Fruit fly (Drosophila melanogaster): ENCODE measurements around the gene CG8852.

The CG8852 gene

dm6 chr2L:3478034-3478880, 46.7 kb upstream of the CG8852 start, which contains the start of gene Thor (continued):
- TF ChIP-seq Dp (GFP tag; optimal IDR thresholded peaks at IDR 0.05) (no peak), CG34422 (GFP tag; IDR thresholded peaks at IDR 0.05) (peak; percentile 84; the same call in 1 of the 3 replicates), CG12769 (tag; optimal IDR thresholded peaks at IDR 0.05) (peak; percentile 82), Hey (tag; optimal IDR thresholded peaks at IDR 0.05) (peak; percentile 75), gcm2 (GFP tag; optimal IDR thresholded peaks at IDR 0.05) (peak; percentile 71), p53 (GFP tag; optimal IDR thresholded peaks at IDR 0.05) (peak; percentile 57), CG17359 (tag; optimal IDR thresholded peaks at IDR 0.05) (peak; percentile 69), lov (optimal IDR thresholded peaks at IDR 0.05) (no peak), lov (GFP tag; IDR thresholded peaks at IDR 0.05) (peak; percentile 90), CG9932 (GFP tag; IDR thresholded peaks at IDR 0.05) (peak; percentile 71), Hr39 (optimal IDR thresholded peaks at IDR 0.05) (no peak), CG6791 (GFP tag; IDR thresholded peaks at IDR 0.05; ENCODE audit: partially characterized antibody) (peak; percentile 70; the same call in 2 of the 3 replicates), CG11504 (tag; optimal IDR thresholded peaks at IDR 0.05) (peak; percentile 42), Ada2b (GFP tag; IDR thresholded peaks at IDR 0.05) (peak; percentile 44), pfk (GFP tag; optimal IDR thresholded peaks at IDR 0.05) (peak; percentile 29), corto (GFP tag; optimal IDR thresholded peaks at IDR 0.05) (no peak), sug (tag; optimal IDR thresholded peaks at IDR 0.05) (peak; percentile 77), CG8924 (tag; optimal IDR thresholded peaks at IDR 0.05) (peak; percentile 74), Hmr (GFP tag; optimal IDR thresholded peaks at IDR 0.05) (peak; percentile 87), CG7987 (GFP tag; optimal IDR thresholded peaks at IDR 0.05) (peak; percentile 80), pita (GFP tag; optimal IDR thresholded peaks at IDR 0.05) (no peak), croc (GFP tag; conservative IDR thresholded peaks at IDR 0.05) (no peak), sens (GFP tag) (peak; percentile 90), CG6854 (GFP tag; optimal IDR thresholded peaks at IDR 0.05) (peak; percentile 78), CG14014 (GFP tag; IDR thresholded peaks at IDR 0.05) (peak; percentile 64; the same call in 1 of the 2 replicates), pnt (GFP tag; optimal IDR thresholded peaks at IDR 0.05) (peak; percentile 26), CG1603 (tag; optimal IDR thresholded peaks at IDR 0.05) (peak; percentile 40), CG14710 (tag; optimal IDR thresholded peaks at IDR 0.05) (peak; percentile 25), bab2 (GFP tag; optimal IDR thresholded peaks at IDR 0.05) (peak; percentile 11), Opbp (GFP tag; IDR thresholded peaks at IDR 0.05; ENCODE audit: partially characterized antibody) (peak; percentile 71), CG7928 (GFP tag; optimal IDR thresholded peaks at IDR 0.05) (no peak), trh (GFP tag; optimal IDR thresholded peaks at IDR 0.05) (peak; percentile 17), Stat92E (GFP tag; optimal IDR thresholded peaks at IDR 0.05) (peak in 1 of 3 experiments; percentile 88), lilli (GFP tag; optimal IDR thresholded peaks at IDR 0.05) (peak; percentile 86), zf30C (GFP tag; optimal IDR thresholded peaks at IDR 0.05) (peak; percentile 29), ewg (GFP tag; optimal IDR thresholded peaks at IDR 0.05) (peak; percentile 42), Dip2 (GFP tag; IDR thresholded peaks at IDR 0.05) (no peak), HLH54F (GFP tag; optimal IDR thresholded peaks at IDR 0.05) (peak; percentile 54), cato (GFP tag; optimal IDR thresholded peaks at IDR 0.05; ENCODE audit: borderline replicate concordance) (no peak), btn (GFP tag; optimal IDR thresholded peaks at IDR 0.05) (peak; percentile 76), HmgD (GFP tag; optimal IDR thresholded peaks at IDR 0.05) (peak; percentile 82), CG15479 (GFP tag; optimal IDR thresholded peaks at IDR 0.05) (no peak), pzg (GFP tag; optimal IDR thresholded peaks at IDR 0.05) (peak; percentile 12), CG11093 (GFP tag; IDR thresholded peaks at IDR 0.05) (no peak; the same call in 2 of the 3 replicates), PHDP (tag; optimal IDR thresholded peaks at IDR 0.05) (peak; percentile 49), Side (GFP tag; optimal IDR thresholded peaks at IDR 0.05) (peak; percentile 87), CG17385 (GFP tag; optimal IDR thresholded peaks at IDR 0.05) (peak; percentile 63), br (optimal IDR thresholded peaks at IDR 0.05) (no peak), C15 (GFP tag; IDR thresholded peaks at IDR 0.05) (no peak)

All from whole organism, embryonic.